Worm (Caenorhabditis elegans) whole organism, L4/young adult: Measurements from ENCODE around the gene dpy-22.

ENCODE experiments used
- W03F9.2 ChIP-seq: fragments of 150-350 bp; optimal IDR thresholded peaks from 2 replicates; lab custom pipeline; 2014; ENCODE audit warnings: missing biosample characterization, missing genetic modification characterization
- dao-5 ChIP-seq: sonication (generic microtip); optimal IDR thresholded peaks from 2 replicates; lab custom pipeline; 2016; ENCODE audit warnings: missing genotype, missing genetic modification characterization, moderate library complexity, missing compliant biosample characterization
- him-1 ChIP-seq: sonication (generic microtip); optimal IDR thresholded peaks from 2 replicates; lab custom pipeline; 2016; ENCODE audit warnings: missing genotype, missing genetic modification reagents, missing genetic modification characterization, missing compliant biosample characterization

- TF ChIP-seq him-1 (tag; lab: Kevin White, UChicago) (no peak), W03F9.2 (tag; lab: Kevin White, UChicago) (no peak), dao-5 (no peak)
These were observed 27.9 kb downstream of the dpy-22 start, which contains the start of gene F36G3.2 for ce11 chrX:9794173-9794572.
